Fruit fly (Drosophila melanogaster) whole organism, embryonic: ENCODE results near the gene alpha4GT2.

Experiments
- Asciz ChIP-seq: fragments of 200-800 bp; sonication (Bioruptor generic); optimal IDR thresholded peaks from 2 replicates; lab custom pipeline; 2017; ENCODE audit warnings: missing biosample characterization, mild to moderate bottlenecking, missing genetic modification characterization, missing genetic modification reagents
- Atf-2 ChIP-seq: fragments of 200-800 bp; sonication (Bioruptor generic); optimal IDR thresholded peaks from 2 replicates; lab custom pipeline; 2016; ENCODE audit warnings: missing biosample characterization, missing genetic modification characterization
- Atf3 ChIP-seq: fragments of 200-800 bp; sonication (Bioruptor generic); optimal IDR thresholded peaks from 3 replicates; lab custom pipeline; 2016; ENCODE audit warnings: missing biosample characterization, missing genetic modification characterization
- CG10267 ChIP-seq: fragments of 200-800 bp; sonication (Bioruptor generic); optimal IDR thresholded peaks from 2 replicates; lab custom pipeline; 2018; ENCODE audit warnings: missing biosample characterization, mild to moderate bottlenecking, missing genetic modification characterization, moderate library complexity
- CG10274 ChIP-seq: fragments of 200-800 bp; sonication (Bioruptor generic); optimal IDR thresholded peaks from 3 replicates; lab custom pipeline; 2017; ENCODE audit warnings: missing biosample characterization, mild to moderate bottlenecking, missing genetic modification characterization
- CG11560 ChIP-seq: fragments of 200-800 bp; sonication (Bioruptor generic); IDR thresholded peaks from 3 replicates; pipeline ENCODE4 v1.3.6; 2022; ENCODE audit warnings: missing biosample characterization, missing genetic modification characterization
- CG12391 ChIP-seq: fragments of 200-800 bp; sonication (Bioruptor generic); optimal IDR thresholded peaks from 3 replicates; lab custom pipeline; 2018; ENCODE audit warnings: missing biosample characterization, mild to moderate bottlenecking, missing genetic modification characterization, moderate library complexity
- CG15479 ChIP-seq: fragments of 200-800 bp; sonication (Bioruptor generic); optimal IDR thresholded peaks from 3 replicates; lab custom pipeline; 2019; ENCODE audit warnings: missing biosample characterization, mild to moderate bottlenecking, missing genetic modification characterization, moderate library complexity
- CG15601 ChIP-seq: fragments of 200-800 bp; sonication (Bioruptor generic); optimal IDR thresholded peaks from 3 replicates; lab custom pipeline; 2019; ENCODE audit warnings: missing biosample characterization, mild to moderate bottlenecking, missing genetic modification characterization, moderate library complexity
- CG15696 ChIP-seq: fragments of 200-800 bp; sonication (Bioruptor generic); optimal IDR thresholded peaks from 2 replicates; lab custom pipeline; 2019; ENCODE audit warnings: missing biosample characterization, mild to moderate bottlenecking, missing genetic modification characterization, moderate library complexity
- CG17612 ChIP-seq: fragments of 200-800 bp; sonication (Bioruptor generic); IDR thresholded peaks from 2 replicates; pipeline ENCODE4 v1.3.6; 2022; ENCODE audit warnings: missing biosample characterization, missing genetic modification characterization
- CG17912 ChIP-seq: fragments of 200-800 bp; sonication (Bioruptor generic); optimal IDR thresholded peaks from 2 replicates; lab custom pipeline; 2018; ENCODE audit warnings: missing biosample characterization, mild to moderate bottlenecking, missing genetic modification characterization
- CG32767 ChIP-seq: fragments of 200-800 bp; sonication (Bioruptor generic); IDR thresholded peaks from 2 replicates; pipeline ENCODE4 v1.3.6; 2022; ENCODE audit warnings: missing biosample characterization, missing genetic modification characterization
- CG33213 ChIP-seq: fragments of 200-800 bp; sonication (Bioruptor generic); optimal IDR thresholded peaks from 3 replicates; lab custom pipeline; 2016; ENCODE audit warnings: missing biosample characterization, missing genetic modification characterization
- CG33557 ChIP-seq: fragments of 200-800 bp; sonication (Bioruptor generic); optimal IDR thresholded peaks from 2 replicates; lab custom pipeline; 2019; ENCODE audit warnings: missing biosample characterization, mild to moderate bottlenecking, missing genetic modification characterization, moderate library complexity
- CG4282 ChIP-seq: fragments of 200-800 bp; sonication (Bioruptor generic); optimal IDR thresholded peaks from 2 replicates; lab custom pipeline; 2016; ENCODE audit warnings: missing biosample characterization, missing genetic modification characterization
- CG7372 ChIP-seq: fragments of 200-800 bp; sonication (Bioruptor generic); IDR thresholded peaks from 2 replicates; pipeline ENCODE4 v1.3.6; 2022; ENCODE audit warnings: missing biosample characterization, missing genetic modification characterization
- CG7839 ChIP-seq: fragments of 200-800 bp; sonication (Bioruptor generic); optimal IDR thresholded peaks from 3 replicates; lab custom pipeline; 2018; ENCODE audit warnings: missing biosample characterization, mild to moderate bottlenecking, missing genetic modification characterization, moderate library complexity
- CG8765 ChIP-seq: fragments of 200-800 bp; sonication (Bioruptor generic); IDR thresholded peaks from 2 replicates; pipeline ENCODE4 v1.3.6; 2022; ENCODE audit warnings: missing biosample characterization, missing genetic modification characterization
- CG8924 ChIP-seq: fragments of 200-800 bp; optimal IDR thresholded peaks from 3 replicates; lab custom pipeline; 2019; ENCODE audit warnings: missing biosample characterization, mild to moderate bottlenecking, missing genetic modification characterization, moderate library complexity
- Doc2 ChIP-seq: fragments of 200-800 bp; sonication (Bioruptor generic); IDR thresholded peaks from 2 replicates; pipeline ENCODE4 v1.3.6; 2022; ENCODE audit warnings: missing biosample characterization, missing genetic modification characterization
- ERR ChIP-seq: fragments of 200-800 bp; sonication (Bioruptor generic); optimal IDR thresholded peaks from 2 replicates; lab custom pipeline; 2016; ENCODE audit warnings: missing biosample characterization, missing genetic modification characterization
- Fer3 ChIP-seq: fragments of 200-800 bp; sonication (Bioruptor generic); optimal IDR thresholded peaks from 2 replicates; lab custom pipeline; 2018; ENCODE audit warnings: missing biosample characterization, mild to moderate bottlenecking, missing genetic modification characterization, moderate library complexity
- Hr51 ChIP-seq, 2 experiments: fragments of 200-800 bp; sonication (Bioruptor generic); optimal IDR thresholded peaks; 2 replicates in 1 of 2; 3 replicates in 1 of 2; lab custom pipeline; 2016 to 2018; ENCODE audit warnings: missing biosample characterization in 2 of 2, missing genetic modification characterization in 2 of 2, mild to moderate bottlenecking in 1 of 2, moderate library complexity in 1 of 2
- Lhr ChIP-seq: fragments of 200-800 bp; sonication (Bioruptor generic); optimal IDR thresholded peaks from 3 replicates; lab custom pipeline; 2017; ENCODE audit warnings: mild to moderate bottlenecking, missing biosample characterization, missing genetic modification reagents, missing genetic modification characterization
- Lpt ChIP-seq: fragments of >200 bp; optimal IDR thresholded peaks from 2 replicates; lab custom pipeline; 2018; ENCODE audit warnings: missing biosample characterization, missing genetic modification characterization
- Meics ChIP-seq: fragments of 200-800 bp; sonication (Bioruptor generic); optimal IDR thresholded peaks from 2 replicates; lab custom pipeline; 2017; ENCODE audit warnings: missing biosample characterization, mild to moderate bottlenecking, missing genetic modification characterization
- Ravus ChIP-seq: fragments of 200-800 bp; sonication (Bioruptor generic); IDR thresholded peaks from 2 replicates; pipeline ENCODE4 v1.3.6; 2022; ENCODE audit warnings: missing biosample characterization, missing genetic modification characterization
- Rfx ChIP-seq: fragments of 200-800 bp; sonication (Bioruptor generic); IDR thresholded peaks from 2 replicates; pipeline ENCODE4 v1.3.6; 2022; ENCODE audit warnings: missing biosample characterization, missing genetic modification characterization
- Scr ChIP-seq: fragments of 200-800 bp; sonication (Bioruptor generic); IDR thresholded peaks from 2 replicates; pipeline ENCODE4 v1.3.6; 2022; ENCODE audit warnings: missing biosample characterization, missing genetic modification characterization; ENCODE audit not compliant: partially characterized antibody
- Sox100B ChIP-seq: fragments of 200-800 bp; sonication (Bioruptor generic); optimal IDR thresholded peaks from 3 replicates; lab custom pipeline; 2018; ENCODE audit warnings: missing biosample characterization, mild to moderate bottlenecking, missing genetic modification characterization
- YL-1 ChIP-seq: fragments of 200-800 bp; sonication (Bioruptor generic); optimal IDR thresholded peaks from 3 replicates; lab custom pipeline; 2017; ENCODE audit warnings: missing biosample characterization, mild to moderate bottlenecking, missing genetic modification characterization
- caup ChIP-seq: fragments of 200-800 bp; sonication (Bioruptor generic); optimal IDR thresholded peaks from 3 replicates; lab custom pipeline; 2017; ENCODE audit warnings: missing biosample characterization, mild to moderate bottlenecking, missing genetic modification characterization, moderate library complexity; ENCODE audit not compliant: severe bottlenecking
- chinmo ChIP-seq: fragments of 200-800 bp; sonication (Bioruptor generic); IDR thresholded peaks from 4 replicates; pipeline ENCODE4 v1.3.6; 2022; ENCODE audit warnings: missing biosample characterization, missing genetic modification characterization; ENCODE audit not compliant: partially characterized antibody
- corto ChIP-seq: fragments of 200-800 bp; sonication (Bioruptor generic); optimal IDR thresholded peaks from 2 replicates; lab custom pipeline; 2016; ENCODE audit warnings: missing biosample characterization, mild to moderate bottlenecking, missing genetic modification characterization, moderate library complexity
- dan ChIP-seq: fragments of 200-800 bp; sonication (Bioruptor generic); IDR thresholded peaks from 2 replicates; pipeline ENCODE4 v1.3.6; 2022; ENCODE audit warnings: missing biosample characterization, missing genetic modification characterization
- gem ChIP-seq: fragments of 200-800 bp; sonication (Bioruptor generic); optimal IDR thresholded peaks from 2 replicates; lab custom pipeline; 2019; ENCODE audit warnings: missing biosample characterization, mild to moderate bottlenecking, missing genetic modification characterization, moderate library complexity
- gt ChIP-seq: fragments of 200-800 bp; sonication (Bioruptor generic); IDR thresholded peaks from 2 replicates; pipeline ENCODE4 v1.3.6; 2022; ENCODE audit warnings: missing biosample characterization, missing genetic modification characterization
- her ChIP-seq: fragments of 200-800 bp; sonication (Bioruptor generic); optimal IDR thresholded peaks from 2 replicates; lab custom pipeline; 2016; ENCODE audit warnings: missing biosample characterization, missing genetic modification characterization
- insv ChIP-seq, 2 experiments: fragments of 200-800 bp; sonication (Bioruptor generic); optimal IDR thresholded peaks; 3 replicates each; lab custom pipeline; 2016 to 2018; ENCODE audit warnings: missing biosample characterization in 2 of 2, missing genetic modification characterization in 2 of 2
- kah ChIP-seq: fragments of 200-800 bp; sonication (Bioruptor generic); optimal IDR thresholded peaks from 2 replicates; lab custom pipeline; 2018; ENCODE audit warnings: missing biosample characterization, mild to moderate bottlenecking, missing genetic modification characterization
- kay ChIP-seq: fragments of 200-800 bp; sonication (Bioruptor generic); optimal IDR thresholded peaks from 2 replicates; lab custom pipeline; 2016; ENCODE audit warnings: missing biosample characterization, missing genetic modification characterization
- lmd ChIP-seq: fragments of 200-800 bp; sonication (Bioruptor generic); IDR thresholded peaks from 2 replicates; pipeline ENCODE4 v1.3.6; 2022; ENCODE audit warnings: missing biosample characterization, missing genetic modification characterization
- nau ChIP-seq: fragments of 200-800 bp; sonication (Bioruptor generic); optimal IDR thresholded peaks from 3 replicates; lab custom pipeline; 2017; ENCODE audit warnings: missing biosample characterization, mild to moderate bottlenecking, missing genetic modification characterization, missing genetic modification reagents
- oc ChIP-seq: fragments of 200-800 bp; sonication (Bioruptor generic); optimal IDR thresholded peaks from 2 replicates; lab custom pipeline; 2018; ENCODE audit warnings: missing biosample characterization, mild to moderate bottlenecking, missing genetic modification characterization, moderate library complexity
- pnt ChIP-seq: fragments of 200-800 bp; sonication (Bioruptor generic); optimal IDR thresholded peaks from 3 replicates; lab custom pipeline; 2016; ENCODE audit warnings: missing biosample characterization, missing genetic modification characterization
- sens ChIP-seq: fragments of 200-800 bp; sonication (Bioruptor generic); peaks from one replicate; lab custom pipeline; 2016; ENCODE audit warnings: missing biosample characterization, missing genetic modification characterization
- shn ChIP-seq: fragments of 200-800 bp; sonication (Bioruptor generic); optimal IDR thresholded peaks from 3 replicates; lab custom pipeline; 2016; ENCODE audit warnings: missing biosample characterization, missing genetic modification characterization
- slou ChIP-seq: fragments of 200-800 bp; sonication (Bioruptor generic); optimal IDR thresholded peaks from 3 replicates; lab custom pipeline; 2016; ENCODE audit warnings: missing biosample characterization, missing genetic modification characterization
- tgo ChIP-seq: fragments of 200-800 bp; sonication (Bioruptor generic); IDR thresholded peaks from 3 replicates; pipeline ENCODE4 v1.3.6; 2022; ENCODE audit warnings: missing biosample characterization, missing genetic modification characterization

Gene alpha4GT2

DNA sequence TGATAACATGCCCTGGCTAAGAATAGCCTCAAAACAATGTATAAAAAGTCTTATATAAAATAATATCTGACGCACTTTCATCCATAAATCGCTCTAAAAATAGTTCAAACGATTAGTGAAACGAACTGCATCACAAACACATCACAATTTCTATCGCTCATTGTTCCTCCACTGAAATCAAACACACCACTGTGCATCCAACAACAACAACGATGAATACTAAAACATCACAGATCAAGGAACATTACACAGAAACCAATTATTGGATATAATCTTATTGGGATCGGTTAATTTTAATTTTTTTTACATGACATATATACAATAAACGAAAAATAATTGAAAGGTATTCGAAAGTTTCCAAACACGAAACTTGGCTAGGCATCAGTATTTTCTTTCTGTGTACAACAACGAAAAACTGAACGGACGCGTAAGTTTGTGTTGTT lies 47.3 kb downstream of the alpha4GT2 start (continued):
- TF ChIP-seq CG8765 (0 out of 2 replicates have a peak, but pooled peaks have one; percentile 24), caup (GFP tag; lab: Kevin White, UChicago) (peak; percentile 45), Doc2 (GFP tag; lab: Robert Waterston, UW) (no peak), ERR (GFP tag; lab: Kevin White, UChicago) (peak; percentile 6), CG33213 (GFP tag; lab: Kevin White, UChicago) (peak; percentile 40), Fer3 (tag; lab: Kevin White, UChicago) (peak; percentile 74), CG8924 (tag; lab: Kevin White, UChicago) (peak; percentile 81), tgo (GFP tag; lab: Robert Waterston, UW) (peak; percentile 86), Atf3 (GFP tag; lab: Kevin White, UChicago) (peak; percentile 48), oc (tag; lab: Kevin White, UChicago) (peak; percentile 78), pnt (GFP tag; lab: Kevin White, UChicago) (peak; percentile 15), gem (tag; lab: Kevin White, UChicago) (peak; percentile 85), Hr51 (GFP tag; optimal IDR thresholded peaks at IDR 0.05; lab: Kevin White, UChicago) (peak; percentile 45 to 83), CG15601 (tag; lab: Kevin White, UChicago) (peak; percentile 67), corto (GFP tag; lab: Kevin White, UChicago) (no peak), nau (GFP tag; lab: Kevin White, UChicago) (peak; percentile 13), Lpt (GFP tag; lab: Kevin White, UChicago) (no peak), her (GFP tag; lab: Kevin White, UChicago) (no peak), chinmo (no peak), dan (GFP tag; lab: Robert Waterston, UW) (no peak), Ravus (GFP tag; lab: Robert Waterston, UW) (peak; percentile 16; the same call in 1 of the 2 replicates), Meics (peak; percentile 75), Scr (GFP tag; lab: Robert Waterston, UW) (no peak), lmd (GFP tag; lab: Robert Waterston, UW) (no peak; the same call in 1 of the 2 replicates), CG10274 (GFP tag; lab: Kevin White, UChicago) (peak; percentile 12), CG17912 (GFP tag; lab: Kevin White, UChicago) (no peak), CG7839 (tag; lab: Kevin White, UChicago) (peak; percentile 90), Rfx (GFP tag; lab: Robert Waterston, UW) (peak; percentile 89), insv (GFP tag; optimal IDR thresholded peaks at IDR 0.05; lab: Kevin White, UChicago) (no peak), CG12391 (peak; percentile 86), slou (peak; percentile 41), sens (GFP tag; lab: Kevin White, UChicago) (peak; percentile 96), gt (GFP tag; lab: Robert Waterston, UW) (no peak; the same call in 1 of the 2 replicates), CG4282 (GFP tag; lab: Kevin White, UChicago) (no peak), kah (GFP tag; lab: Kevin White, UChicago) (peak; percentile 36), Lhr (GFP tag; lab: Kevin White, UChicago) (peak; percentile 40), CG11560 (tag; lab: Robert Waterston, UW) (no peak), Sox100B (GFP tag; lab: Kevin White, UChicago) (peak; percentile 81), Atf-2 (GFP tag; lab: Kevin White, UChicago) (peak; percentile 72), CG15696 (tag; lab: Kevin White, UChicago) (peak; percentile 25), CG15479 (GFP tag; lab: Kevin White, UChicago) (no peak), CG33557 (GFP tag; lab: Kevin White, UChicago) (no peak), CG7372 (GFP tag; lab: Robert Waterston, UW) (peak; percentile 45), CG10267 (peak; percentile 74), shn (GFP tag; lab: Kevin White, UChicago) (peak; percentile 22), Asciz (GFP tag; lab: Kevin White, UChicago) (peak; percentile 74), CG32767 (GFP tag; lab: Robert Waterston, UW) (peak; percentile 60; the same call in 1 of the 2 replicates), YL-1 (GFP tag; lab: Kevin White, UChicago) (peak; percentile 1), CG17612 (GFP tag; lab: Robert Waterston, UW) (no peak), kay (GFP tag; lab: Kevin White, UChicago) (peak; percentile 54)
